3 fruit fly cellular contexts compared by ENCODE assay signal in genomic region chrX:2225138-2225537, dm6.
TF ChIP-seq lines count a peak whose summit lies in the region.

Gene pcx (plus strand): TSS chrX:2225296.

- no peak for TF ChIP-seq CTCF in whole organism, embryonic (GFP tag; optimal IDR thresholded peaks at IDR 0.05; lab: Kevin White, UChicago)

TF ChIP-seq in whole organism, embryonic, 481 proteins besides CTCF, POLR2A, EP300 and RAD21 (continues in another document):
- no peak for TF ChIP-seq crp (GFP tag; optimal IDR thresholded peaks at IDR 0.05; lab: Kevin White, UChicago)
- TF ChIP-seq CG10267 (tag; optimal IDR thresholded peaks at IDR 0.05; lab: Kevin White, UChicago) = no peak
- no peak for TF ChIP-seq CG10366 (GFP tag; IDR thresholded peaks at IDR 0.05; lab: Robert Waterston, UW)
- TF ChIP-seq ssp (GFP tag; IDR thresholded peaks at IDR 0.05; lab: Robert Waterston, UW) = no peak
- TF ChIP-seq eve (GFP tag; optimal IDR thresholded peaks at IDR 0.05; lab: Kevin White, UChicago) = no peak
- TF ChIP-seq CG4617 (GFP tag; optimal IDR thresholded peaks at IDR 0.05; lab: Kevin White, UChicago; ENCODE audit: borderline replicate concordance) = peak; percentile 76
- no peak for TF ChIP-seq shn (GFP tag; optimal IDR thresholded peaks at IDR 0.05; lab: Kevin White, UChicago)
- TF ChIP-seq CG2875 (GFP tag; optimal IDR thresholded peaks at IDR 0.05; lab: Kevin White, UChicago) = no peak
- TF ChIP-seq CG1024 (GFP tag; IDR thresholded peaks at IDR 0.05; lab: Robert Waterston, UW) = no peak
- 0 out of 2 replicates have a peak, but pooled peaks have one; percentile 41 for TF ChIP-seq sna (GFP tag; IDR thresholded peaks at IDR 0.05; lab: Robert Waterston, UW; ENCODE audit: partially characterized antibody)
- no peak for TF ChIP-seq Max (GFP tag; optimal IDR thresholded peaks at IDR 0.05; lab: Kevin White, UChicago)
- peak; percentile 24; the same call in 1 of the 3 replicates for TF ChIP-seq CG14860 (GFP tag; IDR thresholded peaks at IDR 0.05; lab: Robert Waterston, UW; ENCODE audit: partially characterized antibody)
- TF ChIP-seq vvl (GFP tag; IDR thresholded peaks at IDR 0.05; lab: Robert Waterston, UW) = 0 out of 2 replicates have a peak, but pooled peaks have one; percentile 7
- no peak for TF ChIP-seq slbo (GFP tag; IDR thresholded peaks at IDR 0.05; lab: Robert Waterston, UW)
- TF ChIP-seq CG7556 (GFP tag; optimal IDR thresholded peaks at IDR 0.05; lab: Kevin White, UChicago) = no peak
- TF ChIP-seq gt (GFP tag; IDR thresholded peaks at IDR 0.05; lab: Robert Waterston, UW) = no peak
- TF ChIP-seq CG12299 (tag; optimal IDR thresholded peaks at IDR 0.05; lab: Kevin White, UChicago) = no peak
- TF ChIP-seq wor (GFP tag; IDR thresholded peaks at IDR 0.05; lab: Robert Waterston, UW) = no peak
- TF ChIP-seq Gsc (GFP tag; IDR thresholded peaks at IDR 0.05; lab: Robert Waterston, UW) = no peak
- peak; percentile 65 for TF ChIP-seq unc-4 (GFP tag; IDR thresholded peaks at IDR 0.05; lab: Robert Waterston, UW; ENCODE audit: partially characterized antibody)
- TF ChIP-seq CG10543 (GFP tag; optimal IDR thresholded peaks at IDR 0.05; lab: Kevin White, UChicago) = no peak
- no peak for TF ChIP-seq CG34224 (GFP tag; IDR thresholded peaks at IDR 0.05; lab: Robert Waterston, UW; ENCODE audit: partially characterized antibody)
- TF ChIP-seq CG1792 (GFP tag; optimal IDR thresholded peaks at IDR 0.05; lab: Kevin White, UChicago) = no peak
- no peak for TF ChIP-seq Nf-YC (tag; optimal IDR thresholded peaks at IDR 0.05; lab: Kevin White, UChicago)
- no peak for TF ChIP-seq nmo (GFP tag; optimal IDR thresholded peaks at IDR 0.05; lab: Kevin White, UChicago)
- TF ChIP-seq en (GFP tag; optimal IDR thresholded peaks at IDR 0.05; lab: Kevin White, UChicago) = no peak
- 0 out of 2 replicates have a peak, but pooled peaks have one; percentile 19 for TF ChIP-seq inv (GFP tag; IDR thresholded peaks at IDR 0.05; lab: Robert Waterston, UW; ENCODE audit: partially characterized antibody)
- TF ChIP-seq Dll (GFP tag; IDR thresholded peaks at IDR 0.05; lab: Robert Waterston, UW; ENCODE audit: partially characterized antibody) = peak; percentile 56; the same call in 1 of the 4 replicates
- TF ChIP-seq NK7.1 (GFP tag; optimal IDR thresholded peaks at IDR 0.05; lab: Kevin White, UChicago) = no peak

TF ChIP-seq in whole organism, prepupa, 60 proteins besides CTCF, POLR2A, EP300 and RAD21:
- 0 out of 2 replicates have a peak, but pooled peaks have one; percentile 17 for TF ChIP-seq CG15336 (GFP tag; IDR thresholded peaks at IDR 0.05; lab: Robert Waterston, UW)
- no peak for TF ChIP-seq Sox102F (GFP tag; optimal IDR thresholded peaks at IDR 0.05; lab: Kevin White, UChicago)

TF ChIP-seq in whole organism, wandering third instar larva, 38 proteins besides CTCF, POLR2A, EP300 and RAD21:
- TF ChIP-seq GATAd (GFP tag; optimal IDR thresholded peaks at IDR 0.05; lab: Kevin White, UChicago) = no peak
- TF ChIP-seq Myc (optimal IDR thresholded peaks at IDR 0.05; lab: Kevin White, UChicago) = no peak
- peak; percentile 43 for TF ChIP-seq Dif (GFP tag; optimal IDR thresholded peaks at IDR 0.05; lab: Kevin White, UChicago; ENCODE audit: partially characterized antibody)
